Worm (Caenorhabditis elegans) whole organism, early embryonic: Measurements from ENCODE around the gene snu-23.

Experiments
- B0310.2 ChIP-seq: sonication (generic microtip); optimal IDR thresholded peaks from 2 replicates; lab custom pipeline; 2016; ENCODE audit warnings: mild to moderate bottlenecking, missing genetic modification characterization, missing compliant biosample characterization
- ama-1 ChIP-seq: fragments of 150-350 bp; optimal IDR thresholded peaks from 2 replicates; lab custom pipeline; 2014
- ceh-13 ChIP-seq: fragments of 200-800 bp; sonication (Bioruptor generic); optimal IDR thresholded peaks from 2 replicates; lab custom pipeline; 2018; ENCODE audit warnings: mild to moderate bottlenecking, missing genetic modification characterization, missing compliant biosample characterization
- flt-1 ChIP-seq: fragments of 200-800 bp; sonication (Bioruptor generic); IDR thresholded peaks from 2 replicates; pipeline ENCODE4 v1.3.6; 2022; ENCODE audit warnings: missing genetic modification characterization, missing compliant biosample characterization
- hmg-4 ChIP-seq: fragments of 200-800 bp; sonication (Bioruptor generic); optimal IDR thresholded peaks from 2 replicates; lab custom pipeline; 2018; ENCODE audit warnings: mild to moderate bottlenecking, missing genetic modification characterization, missing compliant biosample characterization
- pes-1 ChIP-seq: fragments of 200-800 bp; sonication (Bioruptor generic); IDR thresholded peaks from 2 replicates; pipeline ENCODE4 v1.3.6; 2022; ENCODE audit warnings: missing genetic modification reagents, missing genetic modification characterization, missing compliant biosample characterization
- tbx-11 ChIP-seq: fragments of 200-800 bp; sonication (Bioruptor generic); IDR thresholded peaks from 2 replicates; pipeline ENCODE4 v1.3.6; 2022; ENCODE audit warnings: missing genetic modification characterization, missing compliant biosample characterization
- tbx-37 ChIP-seq: fragments of 200-800 bp; sonication (Bioruptor generic); conservative IDR thresholded peaks from 2 replicates; pipeline ENCODE4 v1.3.6; 2022; ENCODE audit warnings: missing genetic modification reagents, missing genetic modification characterization, missing compliant biosample characterization

DNA sequence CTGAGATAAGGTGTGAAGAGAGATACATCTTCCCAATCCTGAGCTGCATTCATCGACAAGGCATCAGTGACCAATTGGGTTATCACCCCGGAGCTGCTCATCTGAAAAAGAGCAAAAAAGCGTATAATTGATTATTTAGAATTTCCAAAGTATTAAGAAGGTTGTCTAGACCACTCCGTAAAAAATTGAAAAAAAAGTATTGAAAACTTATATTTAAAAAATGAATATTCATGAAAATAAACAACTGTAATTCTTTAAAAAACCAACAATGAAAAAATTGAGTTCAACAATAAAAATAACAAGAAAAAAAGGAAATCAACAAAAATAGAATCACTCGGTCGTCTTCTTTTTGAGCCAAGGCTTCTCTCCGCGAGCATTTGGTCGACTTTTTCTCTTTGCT lies 6.4 kb downstream of the snu-23 start, which contains the start of gene mtx-2:
- TF ChIP-seq B0310.2 (tag; lab: Kevin White, UChicago) (no peak), flt-1 (GFP tag; lab: Robert Waterston, UW) (no peak), ama-1 (no peak), pes-1 (GFP tag; lab: Robert Waterston, UW) (no peak), ceh-13 (GFP tag; lab: Kevin White, UChicago) (no peak), tbx-11 (GFP tag; lab: Robert Waterston, UW) (no peak), tbx-37 (no peak), hmg-4 (GFP tag; lab: Kevin White, UChicago) (no peak)
